Worm (Caenorhabditis elegans): Measurements from ENCODE around the gene srd-20.

Gene srd-20

DNA sequence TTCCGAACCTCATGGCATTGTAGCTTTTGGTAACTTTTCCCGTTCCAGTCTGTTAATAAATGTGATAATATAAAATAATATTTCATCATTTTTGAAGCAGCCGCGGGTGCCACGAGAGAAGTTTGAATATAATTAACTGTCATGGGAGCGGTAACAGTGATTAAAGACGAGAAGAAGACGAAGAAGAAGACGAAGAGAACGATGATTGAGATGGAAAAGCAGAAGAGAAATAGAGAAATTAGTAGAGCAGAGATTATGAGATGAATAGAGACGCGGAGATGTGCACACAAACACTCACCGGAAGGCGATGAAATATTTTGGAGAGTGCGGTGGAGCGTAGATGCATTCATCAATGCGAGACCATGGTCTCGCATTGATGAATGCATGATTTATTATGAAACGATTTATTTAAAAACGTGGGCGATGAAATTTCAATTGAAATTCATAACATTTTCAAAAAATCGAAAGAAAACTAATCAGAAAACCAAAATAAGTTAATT lies 2.2 kb upstream of the srd-20 start, which contains the start of gene seip-1:
Gene seip-1, minus strand, starts transcription at position 51 of the 500 bp plus-strand sequence.
- TF ChIP-seq unc-55 (GFP tag; optimal IDR thresholded peaks at IDR 0.05) = peak; percentile 97
- TF ChIP-seq ama-1 (optimal IDR thresholded peaks at IDR 0.05) = no peak
- TF ChIP-seq nhr-10 (tag; optimal IDR thresholded peaks at IDR 0.05) = no peak
- TF ChIP-seq blmp-1 (tag; optimal IDR thresholded peaks at IDR 0.05; ENCODE audit: insufficient read depth) = peak; percentile 18
- peak; percentile 97 for TF ChIP-seq C34F6.9 (tag; optimal IDR thresholded peaks at IDR 0.05)
- TF ChIP-seq ceh-82 (tag; optimal IDR thresholded peaks at IDR 0.05) = peak; percentile 17
- TF ChIP-seq fos-1 (tag; optimal IDR thresholded peaks at IDR 0.05) = peak; percentile 97
- no peak for TF ChIP-seq lin-39 (tag; optimal IDR thresholded peaks at IDR 0.05)
- TF ChIP-seq mab-5 (tag; optimal IDR thresholded peaks at IDR 0.05) = peak; percentile 91
- TF ChIP-seq sma-3 (GFP tag; optimal IDR thresholded peaks at IDR 0.05) = peak; percentile 74
- peak; percentile 43 to 91 for TF ChIP-seq lsy-2 (tag; optimal IDR thresholded peaks at IDR 0.05)
- no peak for TF ChIP-seq elt-3 (tag; optimal IDR thresholded peaks at IDR 0.05)
- TF ChIP-seq Y55F3AM.14 (GFP tag; optimal IDR thresholded peaks at IDR 0.05) = no peak
- no peak for TF ChIP-seq elt-1 (tag; optimal IDR thresholded peaks at IDR 0.05)
- TF ChIP-seq nhr-237 (tag; optimal IDR thresholded peaks at IDR 0.05) = no peak
- TF ChIP-seq lin-11 (tag; optimal IDR thresholded peaks at IDR 0.05) = peak; percentile 49
- TF ChIP-seq egl-27 (tag; optimal IDR thresholded peaks at IDR 0.05) = peak; percentile 22
- TF ChIP-seq crh-2 (tag; optimal IDR thresholded peaks at IDR 0.05) = peak; percentile 89
- no peak for TF ChIP-seq R02D3.7 (tag; optimal IDR thresholded peaks at IDR 0.05)
- TF ChIP-seq nhr-23 (tag; optimal IDR thresholded peaks at IDR 0.05) = no peak
- TF ChIP-seq unc-39 (tag; optimal IDR thresholded peaks at IDR 0.05) = no peak
- peak; percentile 59 for TF ChIP-seq nhr-6 (tag; optimal IDR thresholded peaks at IDR 0.05)
- no peak for TF ChIP-seq alr-1 (tag; optimal IDR thresholded peaks at IDR 0.05)
- TF ChIP-seq mbf-1 (tag; optimal IDR thresholded peaks at IDR 0.05) = no peak
- TF ChIP-seq lin-13 (GFP tag; optimal IDR thresholded peaks at IDR 0.05) = peak; percentile 85
- TF ChIP-seq ztf-11 (tag; optimal IDR thresholded peaks at IDR 0.05) = no peak
- TF ChIP-seq nhr-77 (tag; optimal IDR thresholded peaks at IDR 0.05) = peak; percentile 10
- no peak for TF ChIP-seq nhr-11 (tag; optimal IDR thresholded peaks at IDR 0.05)
- TF ChIP-seq nhr-25 (tag; optimal IDR thresholded peaks at IDR 0.05) = peak; percentile 73
- TF ChIP-seq ztf-1 (GFP tag; conservative IDR thresholded peaks at IDR 0.05) = no peak
- no peak for TF ChIP-seq peb-1 (tag; optimal IDR thresholded peaks at IDR 0.05)
- no peak for TF ChIP-seq nhr-12 (tag; optimal IDR thresholded peaks at IDR 0.05)
- TF ChIP-seq mdl-1 (tag; optimal IDR thresholded peaks at IDR 0.05) = peak in 1 of 2 experiments; percentile 31
- TF ChIP-seq nhr-129 (tag; optimal IDR thresholded peaks at IDR 0.05) = peak; percentile 89
- peak; percentile 47 for TF ChIP-seq skn-1 (tag; optimal IDR thresholded peaks at IDR 0.05)
- peak; percentile 90 for TF ChIP-seq sma-9 (GFP tag; optimal IDR thresholded peaks at IDR 0.05)
- TF ChIP-seq sma-9 (tag; optimal IDR thresholded peaks at IDR 0.05) = no peak
- TF ChIP-seq gmeb-1 (tag; optimal IDR thresholded peaks at IDR 0.05) = peak; percentile 68
- TF ChIP-seq sem-4 (tag; optimal IDR thresholded peaks at IDR 0.05) = peak; percentile 87
- TF ChIP-seq ceh-16 (tag; optimal IDR thresholded peaks at IDR 0.05) = peak; percentile 32
- peak; percentile 73 for TF ChIP-seq ztf-4 (tag; optimal IDR thresholded peaks at IDR 0.05)
- no peak for TF ChIP-seq aly-2 (tag; optimal IDR thresholded peaks at IDR 0.05)
- TF ChIP-seq F13H6.1 (tag; optimal IDR thresholded peaks at IDR 0.05) = peak; percentile 81
- TF ChIP-seq ZK546.5 (tag; optimal IDR thresholded peaks at IDR 0.05) = no peak
- peak; percentile 89 for TF ChIP-seq zag-1 (tag; optimal IDR thresholded peaks at IDR 0.05)
- TF ChIP-seq nhr-21 (tag; optimal IDR thresholded peaks at IDR 0.05) = peak; percentile 22
- no peak for TF ChIP-seq dmd-4 (tag; optimal IDR thresholded peaks at IDR 0.05)
- TF ChIP-seq unc-62 (GFP tag; optimal IDR thresholded peaks at IDR 0.05) = no peak
- peak; percentile 22 for TF ChIP-seq snpc-4 (tag; optimal IDR thresholded peaks at IDR 0.05)

Data from whole organism, L2 larva.